Worm (Caenorhabditis elegans) whole organism, L4 larva: Measurements from ENCODE around the gene W02D7.8.

Experiments
- ZK337.2 ChIP-seq: fragments of 200-800 bp; sonication (Bioruptor generic); IDR thresholded peaks from 2 replicates; pipeline ENCODE4 v1.3.6; 2022; ENCODE audit warnings: missing genetic modification reagents, missing genetic modification characterization, missing compliant biosample characterization
- aha-1 ChIP-seq: fragments of 150-350 bp; peaks from one replicate; lab custom pipeline; 2014; ENCODE audit warnings: missing biosample characterization, missing genetic modification characterization
- mdl-1 ChIP-seq, 2 experiments: fragments of 150-350 bp in 1 of 2; sonication (generic microtip) in 1 of 2; optimal IDR thresholded peaks; 2 replicates each; lab custom pipeline; 2014 to 2017; ENCODE audit warnings: missing biosample characterization in 2 of 2, missing genetic modification characterization in 2 of 2
- tra-1 ChIP-seq: fragments of 200-800 bp; sonication (Bioruptor generic); IDR thresholded peaks from 2 replicates; pipeline ENCODE4 v1.3.6; 2022; ENCODE audit warnings: missing genetic modification reagents, missing genetic modification characterization, missing compliant biosample characterization
- unc-39 ChIP-seq: sonication (generic microtip); optimal IDR thresholded peaks from 2 replicates; lab custom pipeline; 2017; ENCODE audit warnings: missing biosample characterization, missing genetic modification characterization
- ztf-7 ChIP-seq: fragments of 150-350 bp; optimal IDR thresholded peaks from 2 replicates; lab custom pipeline; 2014; ENCODE audit warnings: missing biosample characterization, missing genetic modification characterization

- TF ChIP-seq aha-1 (tag; lab: Kevin White, UChicago) = peak; percentile 92
- TF ChIP-seq mdl-1 (tag; optimal IDR thresholded peaks at IDR 0.05; lab: Kevin White, UChicago) = no peak
- TF ChIP-seq ZK337.2 (GFP tag; lab: Robert Waterston, UW) = no peak
- TF ChIP-seq unc-39 = no peak
- no peak for TF ChIP-seq ztf-7
- no peak for TF ChIP-seq tra-1 (GFP tag; lab: Robert Waterston, UW)
Observed at ce11 chrV:8288125-8288806, 18.0 kb downstream of the W02D7.8 start.
